Worm (Caenorhabditis elegans) whole organism, L4 larva: ENCODE results near the gene ttr-57.

Source experiments
- D1046.2 ChIP-seq: fragments of 200-800 bp; sonication (Bioruptor generic); IDR thresholded peaks from 2 replicates; pipeline ENCODE4 v1.3.6; 2022; ENCODE audit warnings: missing genetic modification characterization, missing compliant biosample characterization
- F26F4.8 ChIP-seq: fragments of 200-800 bp; sonication (Bioruptor generic); conservative IDR thresholded peaks from 2 replicates; pipeline ENCODE4 v1.3.6; 2022; ENCODE audit warnings: missing genetic modification characterization, missing compliant biosample characterization
- F37D6.2 ChIP-seq: sonication (generic microtip); optimal IDR thresholded peaks from 2 replicates; lab custom pipeline; 2016; ENCODE audit warnings: mild to moderate bottlenecking, missing genetic modification characterization, missing compliant biosample characterization
- T26A8.4 ChIP-seq: fragments of 200-800 bp; sonication (Bioruptor generic); IDR thresholded peaks from 2 replicates; pipeline ENCODE4 v1.3.6; 2022; ENCODE audit warnings: missing genetic modification characterization, missing compliant biosample characterization
- ZK546.5 ChIP-seq, 2 experiments: sonication (generic microtip); optimal IDR thresholded peaks; 2 replicates each; lab custom pipeline; 2017; ENCODE audit warnings: missing biosample characterization in 2 of 2, missing genetic modification characterization in 2 of 2
- aha-1 ChIP-seq: fragments of 150-350 bp; peaks from one replicate; lab custom pipeline; 2014; ENCODE audit warnings: missing biosample characterization, missing genetic modification characterization
- arid-1 ChIP-seq: fragments of 200-800 bp; sonication (Bioruptor generic); conservative IDR thresholded peaks from 2 replicates; pipeline ENCODE4 v1.3.6; 2022; ENCODE audit warnings: missing genetic modification reagents, missing genetic modification characterization, missing compliant biosample characterization
- attf-4 ChIP-seq: sonication (generic microtip); optimal IDR thresholded peaks from 3 replicates; lab custom pipeline; 2017; ENCODE audit warnings: missing biosample characterization, missing genetic modification characterization
- ceh-32 ChIP-seq: sonication (generic microtip); optimal IDR thresholded peaks from 2 replicates; lab custom pipeline; 2016; ENCODE audit warnings: mild to moderate bottlenecking, missing genetic modification characterization, missing compliant biosample characterization; ENCODE audit not compliant: poor library complexity
- ceh-62 ChIP-seq: sonication (generic microtip); optimal IDR thresholded peaks from 2 replicates; lab custom pipeline; 2017; ENCODE audit warnings: missing biosample characterization, missing genetic modification characterization
- cey-2 ChIP-seq: sonication (generic microtip); optimal IDR thresholded peaks from 3 replicates; lab custom pipeline; 2017; ENCODE audit warnings: missing genetic modification characterization, mild to moderate bottlenecking, missing compliant biosample characterization, antibody characterized with exemption, borderline replicate concordance; ENCODE audit not compliant: insufficient read depth
- ctbp-1 ChIP-seq: fragments of 200-800 bp; sonication (Bioruptor generic); IDR thresholded peaks from 2 replicates; pipeline ENCODE4 v1.3.6; 2022; ENCODE audit warnings: missing genetic modification reagents, missing genetic modification characterization, missing compliant biosample characterization
- daf-16 ChIP-seq, 3 experiments: sonication (generic microtip); optimal IDR thresholded peaks; 2 replicates each; lab custom pipeline; 2016 to 2017; ENCODE audit warnings: missing genetic modification characterization in 3 of 3, missing genetic modification reagents in 3 of 3, mild to moderate bottlenecking in 2 of 3, missing compliant biosample characterization in 2 of 3, missing biosample characterization in 1 of 3, moderate library complexity in 1 of 3
- daf-8 ChIP-seq: fragments of 200-800 bp; sonication (Bioruptor generic); IDR thresholded peaks from 2 replicates; pipeline ENCODE4 v1.3.6; 2022; ENCODE audit warnings: missing genetic modification characterization, missing compliant biosample characterization
- egl-27 ChIP-seq: sonication (generic microtip); optimal IDR thresholded peaks from 3 replicates; lab custom pipeline; 2017; ENCODE audit warnings: missing biosample characterization, missing genetic modification reagents, missing genetic modification characterization
- egl-43 ChIP-seq: fragments of 200-800 bp; sonication (Bioruptor generic); IDR thresholded peaks from 2 replicates; pipeline ENCODE4 v1.3.6; 2022; ENCODE audit warnings: missing genetic modification reagents, missing genetic modification characterization, missing compliant biosample characterization
- fkh-10 ChIP-seq: fragments of 150-350 bp; optimal IDR thresholded peaks from 2 replicates; lab custom pipeline; 2014; ENCODE audit warnings: missing biosample characterization, missing genetic modification reagents, missing genetic modification characterization
- hif-1 ChIP-seq, 2 experiments: sonication (generic microtip); optimal IDR thresholded peaks; 2 replicates each; lab custom pipeline; 2016 to 2017; ENCODE audit warnings: missing compliant biosample characterization in 2 of 2, missing genetic modification characterization in 2 of 2, missing genetic modification reagents in 2 of 2, missing genotype in 2 of 2, mild to moderate bottlenecking in 1 of 2
- hlh-11 ChIP-seq: fragments of 200-800 bp; sonication (Bioruptor generic); optimal IDR thresholded peaks from 2 replicates; lab custom pipeline; 2018; ENCODE audit warnings: mild to moderate bottlenecking, missing genetic modification characterization, missing compliant biosample characterization
- hlh-30 ChIP-seq: sonication (generic microtip); optimal IDR thresholded peaks from 2 replicates; lab custom pipeline; 2017; ENCODE audit warnings: antibody characterized with exemption, mild to moderate bottlenecking, missing genetic modification characterization, missing compliant biosample characterization; ENCODE audit not compliant: insufficient read depth
- hmg-1.1 ChIP-seq: fragments of 200-800 bp; sonication (Bioruptor generic); IDR thresholded peaks from 2 replicates; pipeline ENCODE4 v1.3.6; 2022; ENCODE audit warnings: missing genetic modification reagents, missing genetic modification characterization, missing compliant biosample characterization
- lim-7 ChIP-seq: fragments of 200-800 bp; sonication (Bioruptor generic); IDR thresholded peaks from 2 replicates; pipeline ENCODE4 v1.3.6; 2022; ENCODE audit warnings: missing genetic modification characterization, missing compliant biosample characterization
- lin-1 ChIP-seq: fragments of 200-800 bp; sonication (Bioruptor generic); IDR thresholded peaks from 2 replicates; pipeline ENCODE4 v1.3.6; 2022; ENCODE audit warnings: missing genetic modification reagents, missing genetic modification characterization, missing compliant biosample characterization
- lin-15B ChIP-seq: fragments of 150-350 bp; sonication (generic microtip); optimal IDR thresholded peaks from 3 replicates; lab custom pipeline; 2014; ENCODE audit warnings: missing biosample characterization, missing genetic modification characterization
- lin-39 ChIP-seq: fragments of 150-350 bp; optimal IDR thresholded peaks from 2 replicates; lab custom pipeline; 2014; ENCODE audit warnings: missing biosample characterization, missing genetic modification reagents, missing genetic modification characterization
- madf-9 ChIP-seq: fragments of 200-800 bp; sonication (Bioruptor generic); conservative IDR thresholded peaks from 2 replicates; pipeline ENCODE4 v1.3.6; 2022; ENCODE audit warnings: missing genetic modification reagents, missing genetic modification characterization, missing compliant biosample characterization
- mxl-3 ChIP-seq: fragments of 200-800 bp; sonication (Bioruptor generic); optimal IDR thresholded peaks from 2 replicates; lab custom pipeline; 2018; ENCODE audit warnings: mild to moderate bottlenecking, missing genetic modification characterization, missing compliant biosample characterization
- nhr-102 ChIP-seq: sonication (generic microtip); optimal IDR thresholded peaks from 2 replicates; lab custom pipeline; 2016; ENCODE audit warnings: mild to moderate bottlenecking, missing genetic modification characterization, moderate library complexity, missing compliant biosample characterization
- nhr-237 ChIP-seq: sonication (generic microtip); optimal IDR thresholded peaks from 2 replicates; lab custom pipeline; 2017; ENCODE audit warnings: missing biosample characterization, missing genetic modification characterization
- nhr-25 ChIP-seq: sonication (generic microtip); optimal IDR thresholded peaks from 2 replicates; lab custom pipeline; 2017; ENCODE audit warnings: missing genetic modification characterization, mild to moderate bottlenecking, missing compliant biosample characterization, antibody characterized with exemption, moderate library complexity, borderline replicate concordance; ENCODE audit not compliant: insufficient read depth
- nhr-28 ChIP-seq: fragments of 150-350 bp; optimal IDR thresholded peaks from 2 replicates; lab custom pipeline; 2014; ENCODE audit warnings: missing biosample characterization, missing genetic modification characterization
- pqm-1 ChIP-seq: sonication (generic microtip); optimal IDR thresholded peaks from 2 replicates; lab custom pipeline; 2017; ENCODE audit warnings: missing biosample characterization, missing genetic modification characterization
- set-16 ChIP-seq: fragments of 200-800 bp; sonication (Bioruptor generic); IDR thresholded peaks from 2 replicates; pipeline ENCODE4 v1.3.6; 2022; ENCODE audit warnings: missing genetic modification reagents, missing genetic modification characterization, missing compliant biosample characterization
- skn-1 ChIP-seq: fragments of 150-350 bp; optimal IDR thresholded peaks from 2 replicates; lab custom pipeline; 2014; ENCODE audit warnings: missing biosample characterization, missing genetic modification characterization
- snpc-4 ChIP-seq: fragments of 150-350 bp; optimal IDR thresholded peaks from 2 replicates; lab custom pipeline; 2014; ENCODE audit warnings: missing biosample characterization, missing genetic modification characterization
- tag-97 ChIP-seq: fragments of 200-800 bp; sonication (Bioruptor generic); IDR thresholded peaks from 2 replicates; pipeline ENCODE4 v1.3.6; 2022; ENCODE audit warnings: missing genetic modification characterization, missing compliant biosample characterization
- tra-1 ChIP-seq: fragments of 200-800 bp; sonication (Bioruptor generic); IDR thresholded peaks from 2 replicates; pipeline ENCODE4 v1.3.6; 2022; ENCODE audit warnings: missing genetic modification reagents, missing genetic modification characterization, missing compliant biosample characterization
- zag-1 ChIP-seq: fragments of 150-350 bp; optimal IDR thresholded peaks from 2 replicates; lab custom pipeline; 2014; ENCODE audit warnings: missing biosample characterization, missing genetic modification characterization
- zip-2 ChIP-seq: fragments of 150-350 bp; optimal IDR thresholded peaks from 2 replicates; lab custom pipeline; 2014; ENCODE audit warnings: missing biosample characterization, missing genetic modification characterization

The ttr-57 gene

DNA sequence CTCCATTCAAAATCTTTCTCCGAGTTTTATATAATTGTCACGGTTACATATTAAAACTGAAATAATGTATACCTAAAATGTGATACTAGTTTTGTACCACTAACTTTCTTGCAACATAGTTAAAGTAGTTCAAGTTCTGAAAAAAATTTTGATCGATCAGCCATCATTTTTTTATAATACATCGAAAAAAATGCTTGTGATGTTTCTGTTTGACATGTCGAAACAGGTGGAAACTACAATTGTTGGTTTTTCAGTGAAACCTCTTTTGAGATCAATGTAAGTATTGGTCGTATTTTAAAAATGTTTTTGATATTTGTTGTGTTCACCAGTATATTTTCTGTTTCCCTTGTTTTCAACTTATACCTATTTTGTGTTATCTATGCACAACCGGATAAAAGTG lies 34.4 kb downstream of the ttr-57 start, which contains the start of gene srxa-14:
Gene srxa-14 (plus strand): TSS at position 301 of the 400 bp plus-strand sequence.
- TF ChIP-seq egl-43 (no peak), cey-2 (tag; lab: Kevin White, UChicago) (no peak)

DNA sequence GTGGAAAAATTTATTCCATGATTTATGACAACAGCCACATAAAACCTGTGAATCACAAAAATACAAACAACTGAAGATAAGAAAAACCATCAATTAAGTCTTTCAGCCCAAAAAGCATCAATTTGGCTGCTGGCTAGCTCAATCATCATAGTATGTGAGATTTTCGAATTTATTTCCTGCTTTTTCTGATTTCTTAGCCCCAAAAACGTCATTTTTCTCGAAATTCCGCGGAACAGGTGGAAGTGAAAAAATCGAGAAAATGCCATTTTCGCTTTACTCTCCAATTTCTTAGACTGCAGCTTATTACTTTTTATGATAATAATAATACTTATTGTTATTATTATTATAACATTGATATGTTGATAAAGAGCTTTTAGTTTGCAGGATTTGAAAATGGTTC lies 37.0 kb downstream of the ttr-57 start, which contains the start of gene srxa-15:
Gene srxa-15 (plus strand): TSS at position 301 of the 400 bp plus-strand sequence.
- TF ChIP-seq nhr-25 (tag; lab: Kevin White, UChicago) (no peak), zip-2 (tag; lab: Kevin White, UChicago) (no peak), nhr-237 (tag; lab: Kevin White, UChicago) (no peak)
- TF ChIP-seq, all 104 proteins: peak for 0

DNA sequence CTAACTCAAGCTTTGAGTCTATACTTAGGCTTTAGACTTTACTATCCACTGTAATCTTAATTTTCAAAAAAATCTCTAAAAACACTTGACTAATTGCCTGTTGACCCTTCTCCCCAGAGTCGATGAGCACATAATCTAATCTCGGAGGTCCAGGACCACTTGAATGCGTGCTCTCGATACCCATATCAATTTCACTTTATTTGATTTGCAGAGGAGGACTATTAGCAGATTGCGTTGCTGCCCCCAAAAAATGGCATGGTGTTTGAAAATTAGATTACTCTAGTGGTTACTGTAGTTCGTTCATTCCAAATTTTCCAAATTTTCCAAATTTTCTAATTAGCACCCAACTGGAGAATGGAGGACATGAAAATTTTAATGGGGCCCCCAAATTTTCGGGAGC lies 40.6 kb downstream of the ttr-57 start:
- no peak for TF ChIP-seq madf-9
- no peak for TF ChIP-seq egl-43
- no peak for TF ChIP-seq aha-1 (tag; lab: Kevin White, UChicago)
- TF ChIP-seq tra-1 (GFP tag; lab: Robert Waterston, UW), result no peak
- no peak for TF ChIP-seq set-16 (GFP tag; lab: Robert Waterston, UW)
- no peak for TF ChIP-seq pqm-1 (tag; lab: Kevin White, UChicago)
- no peak for TF ChIP-seq egl-27
- TF ChIP-seq tag-97 (GFP tag; lab: Robert Waterston, UW), result no peak
- no peak for TF ChIP-seq skn-1 (tag; lab: Kevin White, UChicago)
- TF ChIP-seq F37D6.2, result no peak

DNA sequence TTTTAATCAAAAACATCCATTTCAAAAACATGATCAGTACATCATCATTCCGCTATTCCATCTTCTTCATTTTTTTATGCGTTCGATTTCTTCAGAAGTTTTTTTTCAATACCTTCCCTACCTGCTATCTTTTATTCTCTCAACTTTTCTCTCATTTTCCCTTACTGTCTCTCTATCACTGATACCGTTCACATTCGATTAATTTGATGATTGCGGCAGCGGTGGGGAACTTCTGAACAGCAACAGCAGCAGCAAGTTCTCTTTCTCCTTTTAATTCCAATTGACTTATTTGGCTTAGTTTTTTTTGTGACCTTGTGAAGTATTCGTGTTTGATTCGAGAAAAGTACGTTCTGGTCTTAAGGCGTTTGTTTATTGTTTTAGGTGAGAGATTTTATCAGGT lies 44.0 kb downstream of the ttr-57 start:
- TF ChIP-seq mxl-3 (GFP tag; lab: Kevin White, UChicago) (peak; percentile 7), hlh-11 (tag; lab: Kevin White, UChicago) (peak; percentile 31), cey-2 (tag; lab: Kevin White, UChicago) (peak; percentile 32), nhr-28 (peak; percentile 68), D1046.2 (GFP tag; lab: Robert Waterston, UW) (no peak), hmg-1.1 (GFP tag; lab: Robert Waterston, UW) (peak; percentile 22; the same call in 1 of the 2 replicates), snpc-4 (tag; lab: Kevin White, UChicago) (no peak), F37D6.2 (no peak), hlh-30 (tag; lab: Kevin White, UChicago) (peak; percentile 19)

DNA sequence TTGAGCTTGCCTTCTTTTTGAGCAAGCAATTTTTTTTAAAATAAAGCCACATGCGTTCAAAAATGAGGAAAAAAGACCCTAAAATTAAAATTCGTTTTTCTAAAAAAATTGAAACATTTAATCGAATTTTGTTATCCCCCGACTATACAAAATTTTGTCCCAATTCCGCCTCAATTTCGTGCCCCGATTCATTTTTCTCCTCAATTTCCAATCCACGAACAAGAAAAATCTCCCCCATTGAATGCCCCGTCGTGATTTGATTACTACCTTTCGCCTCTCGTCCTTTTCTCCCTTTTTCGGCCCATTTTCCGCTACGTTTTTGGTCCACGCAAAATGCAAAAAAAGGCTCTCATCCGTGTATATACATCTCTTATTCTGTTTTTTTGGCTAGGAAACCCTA lies 47.0 kb downstream of the ttr-57 start:
- TF ChIP-seq fkh-10 (peak; percentile 14), attf-4 (tag; lab: Kevin White, UChicago) (no peak)

DNA sequence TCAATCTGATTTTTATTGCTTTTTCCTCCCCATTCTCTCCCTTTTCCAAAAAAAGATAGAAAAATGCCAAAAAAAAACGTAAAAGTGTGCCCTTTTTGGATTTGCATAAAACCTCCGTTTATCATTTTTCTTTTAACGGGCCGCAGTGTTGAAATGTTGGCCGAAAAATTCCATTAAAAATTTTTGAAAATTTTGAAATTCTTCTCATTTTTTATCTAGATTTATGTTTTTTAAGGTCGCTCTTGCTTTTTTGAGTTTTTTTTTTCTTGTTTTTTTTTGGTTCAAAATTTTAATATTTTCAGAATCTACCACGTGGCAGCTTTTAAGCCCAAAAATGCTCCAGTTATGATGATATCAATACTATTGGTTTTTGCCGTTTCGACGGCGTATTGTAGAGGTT lies 49.4 kb downstream of the ttr-57 start, which contains the start of gene mnr-1:
Gene mnr-1 (plus strand): TSS at position 301 of the 400 bp plus-strand sequence.
- TF ChIP-seq ceh-62 (tag; lab: Kevin White, UChicago), result no peak
- no peak for TF ChIP-seq arid-1

DNA sequence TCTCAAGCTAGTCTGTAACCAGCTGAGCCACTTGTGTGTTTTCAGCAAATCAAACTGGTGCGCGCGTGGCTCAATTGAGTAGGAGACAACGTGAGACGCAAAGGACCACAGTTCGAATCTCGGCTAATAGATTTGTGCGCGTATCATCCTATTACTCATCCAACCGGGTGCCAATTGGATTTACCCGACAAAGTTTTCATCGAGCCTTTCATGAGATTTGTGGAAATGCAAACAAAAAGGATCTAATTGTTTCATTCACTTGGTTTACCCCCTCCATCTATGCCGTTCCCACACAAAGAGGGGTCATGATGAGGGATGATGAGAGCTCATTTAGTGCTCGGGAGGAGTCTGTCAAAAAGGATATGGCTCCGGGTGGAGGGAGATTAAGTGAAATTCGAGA lies 50.3 kb downstream of the ttr-57 start:
- TF ChIP-seq ctbp-1 (GFP tag; lab: Robert Waterston, UW) (no peak), daf-16 (GFP tag; optimal IDR thresholded peaks at IDR 0.05; lab: Kevin White, UChicago) (no peak), daf-16 (tag; optimal IDR thresholded peaks at IDR 0.05; lab: Kevin White, UChicago) (no peak), lin-39 (tag; lab: Kevin White, UChicago) (no peak), hmg-1.1 (GFP tag; lab: Robert Waterston, UW) (no peak), hif-1 (tag; optimal IDR thresholded peaks at IDR 0.05; lab: Kevin White, UChicago) (no peak), nhr-102 (tag; lab: Kevin White, UChicago) (no peak), lim-7 (no peak), ceh-32 (tag; lab: Kevin White, UChicago) (no peak), lin-15B (tag; lab: Kevin White, UChicago) (no peak), daf-8 (GFP tag; lab: Robert Waterston, UW) (no peak), zag-1 (tag; lab: Kevin White, UChicago) (no peak), ZK546.5 (tag; optimal IDR thresholded peaks at IDR 0.05; lab: Kevin White, UChicago) (no peak), F26F4.8 (GFP tag; lab: Robert Waterston, UW) (no peak), lin-1 (GFP tag; lab: Robert Waterston, UW) (no peak), T26A8.4 (GFP tag; lab: Robert Waterston, UW) (no peak)
- TF ChIP-seq, all 104 proteins: peak for 0
